Fruit fly (Drosophila melanogaster) whole organism, embryonic: ENCODE measurements around the gene mRpL24.

ENCODE experiments used
- CG11696 ChIP-seq: fragments of 200-800 bp; sonication (Bioruptor generic); IDR thresholded peaks from 2 replicates; pipeline ENCODE4 v1.3.6; 2022; ENCODE audit warnings: missing biosample characterization, missing genetic modification characterization
- CG6254 ChIP-seq: fragments of 200-800 bp; sonication (Bioruptor generic); optimal IDR thresholded peaks from 3 replicates; lab custom pipeline; 2017; ENCODE audit warnings: mild to moderate bottlenecking, missing biosample characterization, missing genetic modification reagents, missing genetic modification characterization
- CG9817 ChIP-seq: fragments of 200-800 bp; sonication (Bioruptor generic); optimal IDR thresholded peaks from 2 replicates; lab custom pipeline; 2018; ENCODE audit warnings: missing biosample characterization, mild to moderate bottlenecking, missing genetic modification characterization, moderate library complexity
- Dek ChIP-seq: fragments of 200-800 bp; sonication (Bioruptor generic); optimal IDR thresholded peaks from 3 replicates; lab custom pipeline; 2019; ENCODE audit warnings: missing biosample characterization, mild to moderate bottlenecking, missing genetic modification characterization, moderate library complexity
- Hr39 ChIP-seq: fragments of >200 bp; optimal IDR thresholded peaks from 2 replicates; lab custom pipeline; 2017
- Hr78 ChIP-seq, 2 experiments: fragments of 200-800 bp in 1 of 2; fragments of >200 bp in 1 of 2; sonication (Bioruptor generic) in 1 of 2; optimal IDR thresholded peaks; 2 replicates each; lab custom pipeline; 2017 to 2019; ENCODE audit warnings: missing biosample characterization in 2 of 2, missing genetic modification characterization in 2 of 2, mild to moderate bottlenecking in 1 of 2, moderate library complexity in 1 of 2
- Lpt ChIP-seq: fragments of >200 bp; optimal IDR thresholded peaks from 2 replicates; lab custom pipeline; 2018; ENCODE audit warnings: missing biosample characterization, missing genetic modification characterization
- Myb ChIP-seq: fragments of 200-800 bp; sonication (Bioruptor generic); optimal IDR thresholded peaks from 2 replicates; lab custom pipeline; 2016; ENCODE audit warnings: missing biosample characterization, missing genetic modification characterization
- Optix ChIP-seq: fragments of 200-800 bp; sonication (Bioruptor generic); IDR thresholded peaks from 3 replicates; pipeline ENCODE4 v1.3.6; 2022; ENCODE audit warnings: missing biosample characterization, missing genetic modification characterization
- bab2 ChIP-seq: fragments of 200-800 bp; sonication (Bioruptor generic); optimal IDR thresholded peaks from 2 replicates; lab custom pipeline; 2016; ENCODE audit warnings: missing biosample characterization, missing genetic modification characterization
- br ChIP-seq: fragments of >200 bp; optimal IDR thresholded peaks from 2 replicates; lab custom pipeline; 2017
- en ChIP-seq: fragments of 200-800 bp; sonication (Bioruptor generic); optimal IDR thresholded peaks from 2 replicates; lab custom pipeline; 2016; ENCODE audit warnings: missing biosample characterization, missing genetic modification characterization
- gt ChIP-seq: fragments of 200-800 bp; sonication (Bioruptor generic); IDR thresholded peaks from 2 replicates; pipeline ENCODE4 v1.3.6; 2022; ENCODE audit warnings: missing biosample characterization, missing genetic modification characterization

- TF ChIP-seq Dek (tag; lab: Kevin White, UChicago) = no peak
- TF ChIP-seq en (GFP tag; lab: Kevin White, UChicago) = no peak
- no peak for TF ChIP-seq Lpt (GFP tag; lab: Kevin White, UChicago)
- no peak for TF ChIP-seq CG9817 (tag; lab: Kevin White, UChicago)
- TF ChIP-seq Hr39 (lab: Kevin White, UChicago) = no peak
- TF ChIP-seq CG11696 = no peak
- TF ChIP-seq br (lab: Kevin White, UChicago) = no peak
- no peak for TF ChIP-seq Hr78 (GFP tag; optimal IDR thresholded peaks at IDR 0.05; lab: Kevin White, UChicago)
- no peak for TF ChIP-seq gt (GFP tag; lab: Robert Waterston, UW)
- TF ChIP-seq CG6254 (GFP tag; lab: Kevin White, UChicago) = no peak
- TF ChIP-seq bab2 = no peak
- TF ChIP-seq Optix (GFP tag; lab: Robert Waterston, UW) = no peak
- no peak for TF ChIP-seq Myb (GFP tag; lab: Kevin White, UChicago)
Observed at dm6 chr2L:4937060-4937459, 8.1 kb downstream of the mRpL24 start, which contains the start of gene Sgs1.
